Fruit fly (Drosophila melanogaster) whole organism: ENCODE data around the gene Nt5a.
A peak's percentile ranks its signal among the peaks of the same experiment; 100 is the strongest.

Experiments
- CG8478 ChIP-seq: fragments of >200 bp; optimal IDR thresholded peaks from 2 replicates; lab custom pipeline; 2018; ENCODE audit warnings: inconsistent platforms
- Dll ChIP-seq: fragments of >200 bp; optimal IDR thresholded peaks from 2 replicates; lab custom pipeline; 2017
- EcR ChIP-seq, 2 experiments: fragments of >200 bp; optimal IDR thresholded peaks; 2 replicates each; lab custom pipeline; 2017; ENCODE audit warnings: missing biosample characterization in 2 of 2, missing genetic modification characterization in 2 of 2, missing genetic modification reagents in 2 of 2
- pan ChIP-seq: fragments of >200 bp; optimal IDR thresholded peaks from 2 replicates; lab custom pipeline; 2017
- psq ChIP-seq: fragments of >200 bp; optimal IDR thresholded peaks from 2 replicates; lab custom pipeline; 2017
- usp ChIP-seq: fragments of >200 bp; optimal IDR thresholded peaks from 2 replicates; lab custom pipeline; 2017; ENCODE audit warnings: missing biosample characterization, missing genetic modification characterization, mixed read lengths

Gene Nt5a

dm6 chr3L:1307005-1307632, at the start of gene Nt5a, which contains the start of gene Ctr9:
TSS of gene Nt5a (minus strand) at chr3L:1307418.
TSS of gene Ctr9 (plus strand) at chr3L:1307224.
- TF ChIP-seq CG8478 (lab: Kevin White, UChicago) (no peak), psq (no peak), EcR (GFP tag; optimal IDR thresholded peaks at IDR 0.05; lab: Kevin White, UChicago) (no peak), Dll (lab: Kevin White, UChicago) (no peak), pan (no peak), usp (GFP tag; lab: Kevin White, UChicago) (no peak)

dm6 chr3L:1354214-1354613, 47.0 kb upstream of the Nt5a start:
- TF ChIP-seq usp (GFP tag; lab: Kevin White, UChicago): no peak
- TF ChIP-seq CG8478 (lab: Kevin White, UChicago): no peak

DNA sequence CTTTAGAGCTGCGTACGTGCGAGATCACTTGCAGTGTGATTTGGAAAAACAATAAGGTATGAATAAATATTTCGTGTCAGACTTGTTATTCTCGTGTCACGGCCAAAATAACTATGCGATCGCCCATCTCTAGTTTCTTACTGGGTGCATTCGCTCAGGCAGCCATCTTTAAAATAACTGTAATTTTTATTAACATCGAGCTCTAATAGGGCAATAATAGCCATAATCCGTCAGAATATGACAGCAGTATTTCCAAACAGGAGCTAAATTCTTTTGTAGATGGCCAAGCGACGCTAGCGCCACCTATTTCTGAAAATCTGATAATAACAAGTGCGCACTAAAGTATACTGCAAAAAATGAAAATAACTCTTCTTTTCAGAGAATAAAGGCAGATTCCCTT, 44.8 kb upstream of the Nt5a start:
- TF ChIP-seq usp (GFP tag; lab: Kevin White, UChicago): no peak
- no peak for TF ChIP-seq CG8478 (lab: Kevin White, UChicago)
- TF ChIP-seq psq: no peak
- no peak for TF ChIP-seq pan
- TF ChIP-seq EcR (GFP tag; optimal IDR thresholded peaks at IDR 0.05; lab: Kevin White, UChicago): no peak
- TF ChIP-seq Dll (lab: Kevin White, UChicago): no peak

DNA sequence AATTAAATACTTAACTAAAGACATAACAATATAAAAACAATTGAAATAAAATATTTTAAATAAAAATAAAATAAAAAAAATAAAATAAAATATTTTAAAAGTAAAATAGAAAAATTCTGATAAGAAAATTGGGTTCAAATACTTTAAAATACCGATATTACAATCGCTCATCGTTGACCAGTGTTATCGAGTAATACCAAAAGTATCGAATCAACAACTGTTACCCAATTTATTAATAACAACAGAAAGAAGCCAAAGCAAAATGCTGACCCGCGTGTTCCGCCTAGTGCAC, 43.7 kb upstream of the Nt5a start, which contains the start of gene CG9166:
Gene CG9166, plus strand, starts transcription at position 193 of the 292 bp plus-strand sequence.
- TF ChIP-seq Dll (lab: Kevin White, UChicago) (no peak), psq (no peak), usp (GFP tag; lab: Kevin White, UChicago) (no peak), pan (no peak), CG8478 (lab: Kevin White, UChicago) (no peak), EcR (GFP tag; optimal IDR thresholded peaks at IDR 0.05; lab: Kevin White, UChicago) (no peak)

dm6 chr3L:1349942-1350923, 43.0 kb upstream of the Nt5a start:
- TF ChIP-seq pan: no peak
- peak; percentile 29 for TF ChIP-seq psq

- TF ChIP-seq pan (no peak), psq (no peak), usp (GFP tag; lab: Kevin White, UChicago) (no peak), EcR (GFP tag; optimal IDR thresholded peaks at IDR 0.05; lab: Kevin White, UChicago) (no peak), CG8478 (lab: Kevin White, UChicago) (no peak), Dll (lab: Kevin White, UChicago) (no peak)
Observed at dm6 chr3L:1349397-1349796, 42.2 kb upstream of the Nt5a start.

DNA sequence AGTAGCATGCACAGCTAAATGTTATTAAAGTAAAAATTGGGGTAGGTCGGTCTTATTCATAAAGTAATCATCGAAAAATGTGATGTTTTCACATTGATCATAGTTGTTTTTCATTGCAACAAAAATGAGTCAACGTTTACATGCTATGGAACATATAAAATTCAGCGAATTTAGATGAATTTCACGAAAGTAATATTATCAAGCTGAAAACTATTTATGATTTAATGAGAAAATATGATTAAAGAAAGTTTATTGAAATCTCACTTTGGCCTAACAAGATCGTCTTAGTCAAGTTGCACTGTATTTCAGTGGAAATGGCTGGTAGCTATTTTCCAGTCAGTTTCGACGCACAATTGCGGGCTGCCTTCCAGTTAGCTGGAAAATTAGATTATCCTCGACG, 41.7 kb upstream of the Nt5a start:
- TF ChIP-seq usp (GFP tag; lab: Kevin White, UChicago) (no peak), psq (no peak), CG8478 (lab: Kevin White, UChicago) (no peak), Dll (lab: Kevin White, UChicago) (no peak), EcR (GFP tag; optimal IDR thresholded peaks at IDR 0.05; lab: Kevin White, UChicago) (no peak), pan (no peak)

dm6 chr3L:1348248-1348647, 41.0 kb upstream of the Nt5a start:
- no peak for TF ChIP-seq CG8478 (lab: Kevin White, UChicago)
- TF ChIP-seq pan: no peak
- TF ChIP-seq usp (GFP tag; lab: Kevin White, UChicago): no peak
- no peak for TF ChIP-seq Dll (lab: Kevin White, UChicago)
- no peak for TF ChIP-seq psq
- no peak for TF ChIP-seq EcR (GFP tag; optimal IDR thresholded peaks at IDR 0.05; lab: Kevin White, UChicago)

dm6 chr3L:1346956-1347587, 39.9 kb upstream of the Nt5a start:
- no peak for TF ChIP-seq CG8478 (lab: Kevin White, UChicago)
- no peak for TF ChIP-seq EcR (GFP tag; optimal IDR thresholded peaks at IDR 0.05; lab: Kevin White, UChicago)
- TF ChIP-seq usp (GFP tag; lab: Kevin White, UChicago): no peak
- no peak for TF ChIP-seq pan
- TF ChIP-seq psq: no peak
- no peak for TF ChIP-seq Dll (lab: Kevin White, UChicago)

- TF ChIP-seq EcR (GFP tag; optimal IDR thresholded peaks at IDR 0.05; lab: Kevin White, UChicago) (no peak), usp (GFP tag; lab: Kevin White, UChicago) (no peak), psq (no peak), Dll (lab: Kevin White, UChicago) (no peak), pan (no peak), CG8478 (lab: Kevin White, UChicago) (no peak)
Observed at dm6 chr3L:1342133-1342580, 34.9 kb upstream of the Nt5a start, which contains the start of gene indra. TSS of gene indra (minus strand) at chr3L:1342403.

- TF ChIP-seq usp (GFP tag; lab: Kevin White, UChicago) (no peak), EcR (GFP tag; optimal IDR thresholded peaks at IDR 0.05; lab: Kevin White, UChicago) (no peak), psq (no peak)
Observed at dm6 chr3L:1335989-1336961, 29.1 kb upstream of the Nt5a start.
